Worm (Caenorhabditis elegans) whole organism, L3 larva: Measurements from ENCODE around the gene C44B7.11.

Experiments
- R02D3.7 ChIP-seq: fragments of 150-350 bp; optimal IDR thresholded peaks from 2 replicates; lab custom pipeline; 2014; ENCODE audit warnings: missing biosample characterization, missing genetic modification characterization
- ZK546.5 ChIP-seq: sonication (generic microtip); optimal IDR thresholded peaks from 2 replicates; lab custom pipeline; 2017; ENCODE audit warnings: missing biosample characterization, missing genetic modification characterization
- aly-2 ChIP-seq: fragments of 150-350 bp; optimal IDR thresholded peaks from 2 replicates; lab custom pipeline; 2014; ENCODE audit warnings: missing biosample characterization, missing genetic modification characterization
- ama-1 ChIP-seq: fragments of 150-350 bp; optimal IDR thresholded peaks from 2 replicates; lab custom pipeline; 2018
- ceh-16 ChIP-seq: sonication (generic microtip); optimal IDR thresholded peaks from 2 replicates; lab custom pipeline; 2017; ENCODE audit warnings: missing biosample characterization, missing genetic modification characterization
- ceh-28 ChIP-seq: fragments of 150-350 bp; optimal IDR thresholded peaks from 2 replicates; lab custom pipeline; 2014; ENCODE audit warnings: missing biosample characterization, missing genetic modification reagents, missing genetic modification characterization
- ceh-82 ChIP-seq: fragments of 150-350 bp; optimal IDR thresholded peaks from 2 replicates; lab custom pipeline; 2014; ENCODE audit warnings: missing biosample characterization, missing genetic modification characterization
- ceh-9 ChIP-seq: sonication (generic microtip); optimal IDR thresholded peaks from 2 replicates; lab custom pipeline; 2018; ENCODE audit warnings: missing biosample characterization, missing genetic modification characterization
- daf-12 ChIP-seq: fragments of 150-350 bp; optimal IDR thresholded peaks from 2 replicates; lab custom pipeline; 2014; ENCODE audit warnings: missing biosample characterization, missing genetic modification reagents, missing genetic modification characterization
- egl-27 ChIP-seq: sonication (generic microtip); optimal IDR thresholded peaks from 4 replicates; lab custom pipeline; 2017; ENCODE audit warnings: missing biosample characterization, missing genetic modification reagents, missing genetic modification characterization
- elt-1 ChIP-seq: fragments of 150-350 bp; optimal IDR thresholded peaks from 2 replicates; lab custom pipeline; 2014; ENCODE audit warnings: missing biosample characterization, missing genetic modification characterization
- elt-2 ChIP-seq: sonication (generic microtip); optimal IDR thresholded peaks from 2 replicates; lab custom pipeline; 2016; ENCODE audit warnings: missing genetic modification reagents, mild to moderate bottlenecking, missing genetic modification characterization, missing compliant biosample characterization
- elt-3 ChIP-seq, 3 experiments: fragments of 150-350 bp in 1 of 3; sonication (generic microtip) in 2 of 3; optimal IDR thresholded peaks; 2 replicates in 2 of 3; 4 replicates in 1 of 3; lab custom pipeline; 2014 to 2017; ENCODE audit warnings: missing biosample characterization in 3 of 3, missing genetic modification characterization in 3 of 3
- eor-1 ChIP-seq, 2 experiments: fragments of 150-350 bp; optimal IDR thresholded peaks; 2 replicates each; lab custom pipeline; 2014 to 2018; ENCODE audit warnings: missing biosample characterization in 2 of 2, missing genetic modification characterization in 2 of 2
- fkh-10 ChIP-seq: sonication (generic microtip); optimal IDR thresholded peaks from 2 replicates; lab custom pipeline; 2017; ENCODE audit warnings: missing biosample characterization, missing genetic modification reagents, missing genetic modification characterization
- fkh-2 ChIP-seq: fragments of 150-350 bp; optimal IDR thresholded peaks from 2 replicates; lab custom pipeline; 2014; ENCODE audit warnings: missing biosample characterization, missing genetic modification reagents, missing genetic modification characterization
- fos-1 ChIP-seq: fragments of 150-350 bp; optimal IDR thresholded peaks from 2 replicates; lab custom pipeline; 2014; ENCODE audit warnings: missing biosample characterization, missing genetic modification characterization
- hmg-11 ChIP-seq: sonication (generic microtip); optimal IDR thresholded peaks from 2 replicates; lab custom pipeline; 2016; ENCODE audit warnings: missing genetic modification characterization, missing compliant biosample characterization
- lin-15B ChIP-seq: fragments of 150-350 bp; optimal IDR thresholded peaks from 2 replicates; lab custom pipeline; 2014; ENCODE audit warnings: missing biosample characterization, missing genetic modification characterization
- lin-39 ChIP-seq: fragments of 150-350 bp; optimal IDR thresholded peaks from 2 replicates; lab custom pipeline; 2018; ENCODE audit warnings: missing biosample characterization, missing genetic modification reagents, missing genetic modification characterization
- lsy-12 ChIP-seq: sonication (generic microtip); optimal IDR thresholded peaks from 2 replicates; lab custom pipeline; 2016; ENCODE audit warnings: mild to moderate bottlenecking, missing genetic modification characterization, missing compliant biosample characterization
- mdl-1 ChIP-seq: fragments of 150-350 bp; optimal IDR thresholded peaks from 2 replicates; lab custom pipeline; 2014; ENCODE audit warnings: missing biosample characterization, missing genetic modification characterization
- mml-1 ChIP-seq: fragments of 150-350 bp; sonication (generic microtip); optimal IDR thresholded peaks from 3 replicates; lab custom pipeline; 2014; ENCODE audit warnings: missing biosample characterization, missing genetic modification characterization
- nfya-1 ChIP-seq: sonication (generic microtip); optimal IDR thresholded peaks from 2 replicates; lab custom pipeline; 2017; ENCODE audit warnings: missing genetic modification characterization, mild to moderate bottlenecking, missing compliant biosample characterization, antibody characterized with exemption, moderate library complexity; ENCODE audit not compliant: insufficient read depth
- nhr-11 ChIP-seq: fragments of 150-350 bp; optimal IDR thresholded peaks from 2 replicates; lab custom pipeline; 2014; ENCODE audit warnings: missing biosample characterization, missing genetic modification characterization
- nhr-12 ChIP-seq: fragments of 150-350 bp; optimal IDR thresholded peaks from 2 replicates; lab custom pipeline; 2014; ENCODE audit warnings: missing biosample characterization, missing genetic modification characterization
- nhr-23 ChIP-seq: fragments of 150-350 bp; optimal IDR thresholded peaks from 2 replicates; lab custom pipeline; 2014; ENCODE audit warnings: missing biosample characterization, missing genetic modification reagents, missing genetic modification characterization
- nhr-25 ChIP-seq: sonication (generic microtip); optimal IDR thresholded peaks from 2 replicates; lab custom pipeline; 2017; ENCODE audit warnings: missing biosample characterization, missing genetic modification characterization
- nhr-28 ChIP-seq: fragments of 150-350 bp; optimal IDR thresholded peaks from 2 replicates; lab custom pipeline; 2014; ENCODE audit warnings: missing biosample characterization, missing genetic modification characterization
- nhr-43 ChIP-seq: sonication (generic microtip); optimal IDR thresholded peaks from 2 replicates; lab custom pipeline; 2016; ENCODE audit warnings: mild to moderate bottlenecking, missing genetic modification characterization, missing compliant biosample characterization; ENCODE audit not compliant: poor library complexity, severe bottlenecking
- nhr-67 ChIP-seq: fragments of 150-350 bp; optimal IDR thresholded peaks from 2 replicates; lab custom pipeline; 2014; ENCODE audit warnings: missing biosample characterization, missing genetic modification characterization
- nhr-76 ChIP-seq: fragments of 150-350 bp; sonication (generic microtip); optimal IDR thresholded peaks from 5 replicates; lab custom pipeline; 2014; ENCODE audit warnings: missing biosample characterization, missing genetic modification characterization
- nhr-77 ChIP-seq: fragments of 150-350 bp; optimal IDR thresholded peaks from 2 replicates; lab custom pipeline; 2014; ENCODE audit warnings: missing biosample characterization, missing genetic modification characterization
- pha-4 ChIP-seq: fragments of 150-350 bp; optimal IDR thresholded peaks from 2 replicates; lab custom pipeline; 2014; ENCODE audit warnings: missing biosample characterization, missing genetic modification reagents, missing genetic modification characterization
- pqm-1 ChIP-seq: fragments of 150-350 bp; optimal IDR thresholded peaks from 2 replicates; lab custom pipeline; 2017; ENCODE audit warnings: missing biosample characterization, missing genetic modification characterization, inconsistent platforms
- sea-2 ChIP-seq: fragments of 150-350 bp; sonication (generic microtip); optimal IDR thresholded peaks from 4 replicates; lab custom pipeline; 2014; ENCODE audit warnings: missing biosample characterization, missing genetic modification reagents, missing genetic modification characterization
- skn-1 ChIP-seq: fragments of 150-350 bp; optimal IDR thresholded peaks from 2 replicates; lab custom pipeline; 2014; ENCODE audit warnings: missing biosample characterization, missing genetic modification characterization
- unc-39 ChIP-seq: sonication (generic microtip); optimal IDR thresholded peaks from 4 replicates; lab custom pipeline; 2017; ENCODE audit warnings: missing biosample characterization, missing genetic modification characterization
- unc-62 ChIP-seq: fragments of 150-350 bp; sonication (generic microtip); optimal IDR thresholded peaks from 4 replicates; lab custom pipeline; 2014; ENCODE audit warnings: missing biosample characterization, missing genetic modification reagents, missing genetic modification characterization
- zag-1 ChIP-seq: fragments of 150-350 bp; optimal IDR thresholded peaks from 2 replicates; lab custom pipeline; 2014; ENCODE audit warnings: missing biosample characterization, missing genetic modification characterization
- ztf-11 ChIP-seq: fragments of 150-350 bp; optimal IDR thresholded peaks from 2 replicates; lab custom pipeline; 2014; ENCODE audit warnings: missing biosample characterization, missing genetic modification characterization
- ztf-4 ChIP-seq: fragments of 150-350 bp; optimal IDR thresholded peaks from 2 replicates; lab custom pipeline; 2014; ENCODE audit warnings: missing biosample characterization, missing genetic modification characterization

The C44B7.11 gene

DNA sequence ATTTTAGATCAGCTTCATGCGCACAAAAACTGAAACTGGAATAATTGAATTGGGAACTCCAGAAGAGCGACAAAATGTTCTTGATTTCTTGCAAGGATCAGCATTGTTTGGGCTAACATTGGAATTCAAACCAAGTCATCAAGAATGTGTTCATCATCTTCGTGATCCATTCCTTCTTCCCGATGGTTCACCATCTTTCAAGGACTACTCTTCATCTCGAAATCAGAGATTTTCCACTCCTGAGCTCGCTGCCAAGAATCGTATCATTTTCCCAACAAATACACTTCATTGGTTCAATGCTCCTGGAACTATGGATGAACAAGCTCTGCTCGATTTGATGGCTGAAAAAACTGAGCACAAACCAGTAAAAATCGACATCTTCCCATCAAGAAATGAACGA, 3.4 kb upstream of the C44B7.11 start:
- TF ChIP-seq nhr-43 (tag; lab: Kevin White, UChicago) (no peak), sea-2 (GFP tag; lab: Kevin White, UChicago) (no peak), daf-12 (tag; lab: Kevin White, UChicago) (no peak), aly-2 (tag; lab: Kevin White, UChicago) (no peak), ZK546.5 (no peak), elt-3 (tag; optimal IDR thresholded peaks at IDR 0.05; lab: Kevin White, UChicago) (no peak), R02D3.7 (tag; lab: Kevin White, UChicago) (no peak), fos-1 (no peak), nhr-77 (tag; lab: Kevin White, UChicago) (no peak), zag-1 (tag; lab: Kevin White, UChicago) (no peak), skn-1 (tag; lab: Kevin White, UChicago) (no peak), eor-1 (tag; optimal IDR thresholded peaks at IDR 0.05; lab: Kevin White, UChicago) (no peak), unc-62 (GFP tag; lab: Kevin White, UChicago) (no peak), egl-27 (no peak), nhr-25 (tag; lab: Kevin White, UChicago) (no peak)

DNA sequence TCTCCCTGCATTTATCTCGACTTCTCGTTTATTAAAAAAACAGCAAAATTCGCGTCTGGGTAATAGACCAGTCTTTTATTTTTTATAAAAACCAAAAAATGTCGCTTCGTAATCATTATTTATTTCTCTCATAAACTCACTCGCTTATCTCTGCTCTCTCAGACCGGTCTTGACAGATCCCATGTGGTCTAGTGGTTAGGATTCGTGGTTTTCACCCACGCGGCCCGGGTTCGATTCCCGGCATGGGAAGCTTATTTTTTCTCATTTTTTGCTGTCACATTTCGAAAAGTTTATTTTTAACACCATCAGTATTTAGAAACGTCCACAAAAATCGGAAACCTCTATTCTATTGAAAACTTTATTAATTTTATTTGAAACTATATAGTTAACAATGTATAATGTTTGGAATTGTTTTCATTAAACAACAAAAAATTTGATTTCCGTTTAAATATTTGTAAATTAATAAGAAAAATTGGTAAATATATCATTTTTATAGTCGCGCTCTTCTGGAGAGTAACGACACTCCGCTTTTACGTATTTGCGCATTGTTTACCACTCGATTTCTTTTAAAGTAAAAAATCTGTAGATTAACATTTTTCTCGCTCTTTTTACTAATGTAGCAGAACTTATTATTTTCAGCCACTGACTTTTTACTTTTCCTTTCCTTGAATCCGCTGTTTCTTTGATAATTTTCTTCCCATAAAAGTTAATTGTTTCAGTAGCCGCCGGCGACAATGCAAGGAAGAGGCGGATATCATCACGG, 858 bp upstream of the C44B7.11 start, which contains the start of gene hrpl-1:
TSS of gene hrpl-1 (plus strand) at position 713 of the 763 bp plus-strand sequence.
- no peak for TF ChIP-seq egl-27
- TF ChIP-seq daf-12 (tag; lab: Kevin White, UChicago): no peak
- no peak for TF ChIP-seq nhr-28 (tag; lab: Kevin White, UChicago)
- peak; percentile 24 for TF ChIP-seq nfya-1
- TF ChIP-seq nhr-43 (tag; lab: Kevin White, UChicago): peak; percentile 35

DNA sequence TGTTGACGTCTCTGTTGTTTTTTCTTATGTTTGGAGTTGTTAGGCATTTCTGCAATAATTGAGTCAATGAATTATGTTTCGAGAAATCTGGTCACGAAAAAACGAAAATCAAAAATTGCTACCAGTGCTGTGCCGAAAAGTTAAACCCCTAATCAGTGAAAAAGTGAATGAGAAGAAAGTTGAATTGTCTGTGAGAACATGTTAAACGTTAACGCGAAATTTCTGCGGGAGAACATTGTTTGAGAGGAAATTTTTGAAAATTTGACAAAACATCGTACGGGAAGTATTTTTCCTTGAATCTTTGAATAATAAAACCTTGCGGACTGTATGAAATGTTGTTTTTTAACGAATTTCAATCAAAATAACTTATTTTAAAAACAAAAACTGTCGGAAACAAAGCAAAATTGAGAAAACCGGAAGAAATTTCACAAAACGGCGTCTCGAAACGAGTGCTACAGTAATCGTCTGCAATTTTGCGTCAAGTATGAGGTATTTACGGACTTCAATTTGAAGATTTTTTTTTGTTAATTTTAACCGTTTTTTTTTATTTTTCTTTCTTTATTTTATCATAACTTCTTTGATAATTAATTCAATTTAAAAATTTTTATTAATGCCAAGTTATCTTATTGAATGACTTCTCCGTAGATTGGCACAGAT, 3.6 kb downstream of the C44B7.11 start, which contains the start of gene adal-1:
TSS of gene adal-1 (minus strand) at position 51 of the 657 bp plus-strand sequence.
- TF ChIP-seq nhr-43 (tag; lab: Kevin White, UChicago) (no peak), daf-12 (tag; lab: Kevin White, UChicago) (no peak), pqm-1 (no peak), nhr-77 (tag; lab: Kevin White, UChicago) (no peak), fos-1 (no peak), ceh-16 (no peak), lin-39 (no peak), pha-4 (tag; lab: Kevin White, UChicago) (no peak), nhr-76 (tag; lab: Kevin White, UChicago) (no peak), elt-3 (tag; optimal IDR thresholded peaks at IDR 0.05; lab: Kevin White, UChicago) (no peak), nhr-67 (no peak), zag-1 (tag; lab: Kevin White, UChicago) (no peak), sea-2 (GFP tag; lab: Kevin White, UChicago) (no peak), lsy-12 (no peak), hmg-11 (tag; lab: Kevin White, UChicago) (no peak), ZK546.5 (no peak), mdl-1 (tag; lab: Kevin White, UChicago) (no peak), aly-2 (tag; lab: Kevin White, UChicago) (no peak)

DNA sequence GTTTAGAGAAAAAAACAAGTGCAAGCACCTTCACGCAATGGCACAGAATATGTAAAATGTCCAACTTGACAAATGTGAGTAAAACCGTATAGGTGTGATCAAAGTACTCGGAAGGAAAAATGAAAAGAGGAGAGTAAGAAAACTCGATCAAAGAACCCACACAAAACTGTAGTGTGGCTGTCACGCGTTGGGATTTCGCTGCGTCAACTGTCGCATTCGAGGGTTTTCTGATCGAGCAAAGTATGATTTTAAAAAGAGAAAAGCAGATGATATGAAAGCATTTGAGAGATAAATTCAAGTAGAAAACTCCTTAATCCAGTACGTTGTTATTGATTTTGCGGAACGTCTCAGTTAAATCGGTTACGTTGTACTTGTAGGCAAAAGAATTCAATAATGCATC, 5.5 kb downstream of the C44B7.11 start:
- TF ChIP-seq aly-2 (tag; lab: Kevin White, UChicago): no peak
- TF ChIP-seq nhr-23 (tag; lab: Kevin White, UChicago): peak; percentile 60
- TF ChIP-seq skn-1 (tag; lab: Kevin White, UChicago): no peak
- no peak for TF ChIP-seq R02D3.7 (tag; lab: Kevin White, UChicago)
- TF ChIP-seq nhr-25 (tag; lab: Kevin White, UChicago): peak; percentile 39
- no peak for TF ChIP-seq ceh-9
- peak; percentile 50 for TF ChIP-seq elt-2 (tag; lab: Kevin White, UChicago)
- TF ChIP-seq fkh-2 (tag; lab: Kevin White, UChicago): no peak
- no peak for TF ChIP-seq ceh-28 (tag; lab: Kevin White, UChicago)
- no peak for TF ChIP-seq daf-12 (tag; lab: Kevin White, UChicago)
- no peak for TF ChIP-seq hmg-11 (tag; lab: Kevin White, UChicago)
- TF ChIP-seq ama-1 (lab: Kevin White, UChicago): peak; percentile 63
- no peak for TF ChIP-seq elt-3 (tag; optimal IDR thresholded peaks at IDR 0.05; lab: Kevin White, UChicago)
- no peak for TF ChIP-seq nhr-67
- TF ChIP-seq sea-2 (GFP tag; lab: Kevin White, UChicago): no peak
- no peak for TF ChIP-seq ceh-82 (tag; lab: Kevin White, UChicago)
- no peak for TF ChIP-seq fkh-10 (GFP tag; lab: Kevin White, UChicago)
- TF ChIP-seq eor-1 (tag; optimal IDR thresholded peaks at IDR 0.05; lab: Kevin White, UChicago): no peak
- no peak for TF ChIP-seq unc-39 (tag; lab: Kevin White, UChicago)
- no peak for TF ChIP-seq nhr-11 (tag; lab: Kevin White, UChicago)
- TF ChIP-seq unc-62 (GFP tag; lab: Kevin White, UChicago): no peak
- no peak for TF ChIP-seq nhr-12
- no peak for TF ChIP-seq mdl-1 (tag; lab: Kevin White, UChicago)
- no peak for TF ChIP-seq ztf-4
- TF ChIP-seq nfya-1: peak; percentile 46
- TF ChIP-seq ztf-11 (tag; lab: Kevin White, UChicago): no peak
- TF ChIP-seq ZK546.5: no peak
- no peak for TF ChIP-seq mml-1 (tag; lab: Kevin White, UChicago)
- TF ChIP-seq elt-1 (tag; lab: Kevin White, UChicago): no peak
- TF ChIP-seq egl-27: no peak
- no peak for TF ChIP-seq lin-15B
- no peak for TF ChIP-seq nhr-28 (tag; lab: Kevin White, UChicago)
